Worm (Caenorhabditis elegans) whole organism, midembryonic: Measurements from ENCODE around the gene crld-1.

Source experiments
- T22C8.4 ChIP-seq: fragments of 200-800 bp; sonication (Bioruptor generic); IDR thresholded peaks from 2 replicates; pipeline ENCODE4 v1.3.6; 2022; ENCODE audit warnings: missing genetic modification characterization, missing compliant biosample characterization
- cog-1 ChIP-seq: sonication (generic microtip); optimal IDR thresholded peaks from 2 replicates; lab custom pipeline; 2016; ENCODE audit warnings: missing genetic modification characterization, missing compliant biosample characterization
- flt-1 ChIP-seq: fragments of 200-800 bp; sonication (Bioruptor generic); IDR thresholded peaks from 2 replicates; pipeline ENCODE4 v1.3.6; 2022; ENCODE audit warnings: missing genetic modification characterization, missing compliant biosample characterization
- klf-2 ChIP-seq: fragments of 200-800 bp; sonication (Bioruptor generic); conservative IDR thresholded peaks from 2 replicates; pipeline ENCODE4 v1.3.6; 2022; ENCODE audit warnings: missing genetic modification reagents, missing genetic modification characterization, missing compliant biosample characterization
- med-1 ChIP-seq: sonication (generic microtip); optimal IDR thresholded peaks from 2 replicates; lab custom pipeline; 2017; ENCODE audit warnings: missing genetic modification characterization, mild to moderate bottlenecking, missing compliant biosample characterization, antibody characterized with exemption, missing genetic modification reagents; ENCODE audit not compliant: insufficient read depth
- ref-1 ChIP-seq: fragments of 200-800 bp; sonication (Bioruptor generic); conservative IDR thresholded peaks from 2 replicates; pipeline ENCODE4 v1.3.6; 2022; ENCODE audit warnings: missing genetic modification reagents, missing genetic modification characterization, missing compliant biosample characterization
- tab-1 ChIP-seq: fragments of 200-800 bp; sonication (Bioruptor generic); IDR thresholded peaks from 2 replicates; pipeline ENCODE4 v1.3.6; 2022; ENCODE audit warnings: missing genetic modification characterization, missing compliant biosample characterization
- ztf-23 ChIP-seq: fragments of 200-800 bp; sonication (Bioruptor generic); IDR thresholded peaks from 2 replicates; pipeline ENCODE4 v1.3.6; 2022; ENCODE audit warnings: missing genetic modification reagents, missing genetic modification characterization, missing compliant biosample characterization
- ztf-29 ChIP-seq: fragments of 200-800 bp; sonication (Bioruptor generic); IDR thresholded peaks from 2 replicates; pipeline ENCODE4 v1.3.6; 2022; ENCODE audit warnings: missing genetic modification reagents, missing genetic modification characterization, missing compliant biosample characterization

Gene crld-1

DNA sequence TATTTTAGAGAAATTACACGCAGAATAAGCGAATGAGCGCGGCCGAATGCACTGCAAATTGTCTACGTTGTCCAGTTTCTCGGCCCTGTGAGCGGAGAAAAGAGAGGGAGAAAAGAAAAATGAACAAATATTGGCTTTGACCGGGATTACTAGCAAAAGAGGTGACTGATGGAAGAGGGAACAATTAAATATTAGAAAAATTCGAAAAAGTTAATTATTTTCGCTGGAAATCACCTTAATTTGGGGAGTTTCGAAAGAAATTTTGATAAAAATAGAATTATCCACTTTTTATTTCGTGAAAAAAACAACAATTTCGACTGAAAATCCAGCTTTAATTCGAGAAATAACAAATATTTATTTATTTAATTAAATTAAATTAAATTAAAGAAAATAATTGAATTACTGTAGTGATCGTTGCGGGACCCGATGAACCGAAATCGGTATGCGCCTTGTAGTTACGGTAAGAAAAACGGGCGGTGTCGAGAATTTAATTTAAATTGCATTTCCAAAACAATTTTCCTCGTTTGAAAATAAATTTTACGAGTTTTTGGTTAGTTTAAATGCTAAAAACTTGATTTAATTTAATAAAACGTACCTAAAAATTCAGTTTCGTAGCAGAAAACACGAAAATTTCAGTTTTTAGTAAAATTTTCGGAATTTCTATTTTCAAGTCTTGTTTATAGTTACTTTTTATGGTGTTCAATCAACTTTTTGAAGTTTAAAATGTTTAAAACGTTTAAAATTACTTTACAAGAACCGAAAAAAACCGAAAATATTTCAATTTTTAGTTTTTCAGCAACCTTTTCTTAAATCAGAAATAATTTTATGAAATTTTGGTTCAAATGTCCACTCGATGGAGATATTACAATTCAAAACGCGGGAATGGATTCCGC, at the start of gene crld-1, which contains the start of gene msh-5:
crld-1 (minus strand) TSS at position 51 of the 893 bp plus-strand sequence.
msh-5 (plus strand) TSS at position 843 of the 893 bp plus-strand sequence.
- TF ChIP-seq ref-1 (GFP tag; lab: Robert Waterston, UW), result no peak
- no peak for TF ChIP-seq T22C8.4 (GFP tag; lab: Robert Waterston, UW)
- TF ChIP-seq tab-1 (GFP tag; lab: Robert Waterston, UW), result no peak
- TF ChIP-seq ztf-29 (GFP tag; lab: Robert Waterston, UW), result no peak
- TF ChIP-seq cog-1 (tag; lab: Kevin White, UChicago), result no peak
- TF ChIP-seq ztf-23 (GFP tag; lab: Robert Waterston, UW), result no peak

DNA sequence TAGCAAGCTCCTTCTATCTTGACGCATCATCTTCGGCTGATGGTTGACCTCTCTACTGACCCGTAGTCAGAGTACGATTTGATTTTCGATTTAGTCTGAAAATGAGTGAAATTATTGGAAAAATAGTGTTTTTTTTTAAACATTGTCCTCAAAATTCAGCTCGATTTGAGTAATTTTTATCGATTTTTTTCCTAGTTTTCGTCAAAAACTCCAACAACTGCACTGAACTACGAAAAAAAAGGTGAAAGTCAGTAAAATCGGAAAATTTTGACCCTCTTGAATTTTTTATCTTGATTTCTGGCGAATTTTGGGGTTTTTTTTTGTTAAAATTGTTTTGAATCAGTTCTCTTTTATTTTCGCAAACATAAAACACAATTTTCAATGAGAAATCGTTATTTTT, 49.8 kb upstream of the crld-1 start, which contains the start of gene ced-3:
ced-3 (minus strand) TSS at position 101 of the 400 bp plus-strand sequence.
- TF ChIP-seq ztf-23 (GFP tag; lab: Robert Waterston, UW) (no peak), tab-1 (GFP tag; lab: Robert Waterston, UW) (no peak), flt-1 (GFP tag; lab: Robert Waterston, UW) (no peak), ref-1 (GFP tag; lab: Robert Waterston, UW) (no peak), med-1 (GFP tag; lab: Kevin White, UChicago) (no peak), ztf-29 (GFP tag; lab: Robert Waterston, UW) (no peak), klf-2 (GFP tag; lab: Robert Waterston, UW) (no peak), T22C8.4 (GFP tag; lab: Robert Waterston, UW) (no peak), cog-1 (tag; lab: Kevin White, UChicago) (no peak)

ce11 chrIV:13197282-13197681, 43.0 kb upstream of the crld-1 start, which contains the start of gene C48D1.1:
Gene C48D1.1 (minus strand): TSS chrIV:13197382.
- TF ChIP-seq ref-1 (GFP tag; lab: Robert Waterston, UW), result no peak
- no peak for TF ChIP-seq med-1 (GFP tag; lab: Kevin White, UChicago)
- TF ChIP-seq ztf-29 (GFP tag; lab: Robert Waterston, UW), result no peak
- no peak for TF ChIP-seq klf-2 (GFP tag; lab: Robert Waterston, UW)
- no peak for TF ChIP-seq cog-1 (tag; lab: Kevin White, UChicago)
- no peak for TF ChIP-seq ztf-23 (GFP tag; lab: Robert Waterston, UW)
- no peak for TF ChIP-seq tab-1 (GFP tag; lab: Robert Waterston, UW)
- no peak for TF ChIP-seq T22C8.4 (GFP tag; lab: Robert Waterston, UW)
- no peak for TF ChIP-seq flt-1 (GFP tag; lab: Robert Waterston, UW)

ce11 chrIV:13193239-13193638, 39.0 kb upstream of the crld-1 start, which contains the start of gene F58D2.5:
Gene F58D2.5 (minus strand): TSS chrIV:13193339.
- no peak for TF ChIP-seq cog-1 (tag; lab: Kevin White, UChicago)
- no peak for TF ChIP-seq flt-1 (GFP tag; lab: Robert Waterston, UW)
- no peak for TF ChIP-seq ztf-29 (GFP tag; lab: Robert Waterston, UW)
- no peak for TF ChIP-seq ref-1 (GFP tag; lab: Robert Waterston, UW)
- no peak for TF ChIP-seq klf-2 (GFP tag; lab: Robert Waterston, UW)
- TF ChIP-seq ztf-23 (GFP tag; lab: Robert Waterston, UW), result no peak
- no peak for TF ChIP-seq tab-1 (GFP tag; lab: Robert Waterston, UW)
- TF ChIP-seq med-1 (GFP tag; lab: Kevin White, UChicago), result no peak
- TF ChIP-seq T22C8.4 (GFP tag; lab: Robert Waterston, UW), result no peak

DNA sequence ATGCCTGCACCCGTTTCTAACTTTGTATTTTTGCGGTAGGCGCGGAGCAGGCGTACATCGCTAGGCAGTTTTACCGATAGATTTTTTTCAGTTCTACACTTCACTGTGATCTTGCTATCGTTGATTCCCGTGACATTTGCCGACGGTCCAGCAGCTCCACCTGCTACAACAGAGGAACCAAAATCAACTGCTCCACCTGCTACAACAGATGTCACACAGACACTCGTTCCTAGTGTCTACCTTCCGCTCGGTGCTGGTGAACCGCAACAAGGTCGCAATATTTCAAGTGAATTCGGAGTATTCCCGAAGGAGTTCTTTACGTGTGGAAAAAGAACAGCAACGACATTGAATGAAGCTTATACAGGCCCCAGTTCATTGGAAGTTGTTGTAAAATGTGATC, 35.8 kb upstream of the crld-1 start:
- TF ChIP-seq cog-1 (tag; lab: Kevin White, UChicago) (no peak), klf-2 (GFP tag; lab: Robert Waterston, UW) (no peak), tab-1 (GFP tag; lab: Robert Waterston, UW) (no peak), T22C8.4 (GFP tag; lab: Robert Waterston, UW) (no peak), ztf-29 (GFP tag; lab: Robert Waterston, UW) (no peak), med-1 (GFP tag; lab: Kevin White, UChicago) (no peak), ztf-23 (GFP tag; lab: Robert Waterston, UW) (no peak), ref-1 (GFP tag; lab: Robert Waterston, UW) (no peak), flt-1 (GFP tag; lab: Robert Waterston, UW) (no peak)

- TF ChIP-seq ref-1 (GFP tag; lab: Robert Waterston, UW) (no peak), med-1 (GFP tag; lab: Kevin White, UChicago) (no peak), ztf-23 (GFP tag; lab: Robert Waterston, UW) (no peak), ztf-29 (GFP tag; lab: Robert Waterston, UW) (no peak), tab-1 (GFP tag; lab: Robert Waterston, UW) (no peak), flt-1 (GFP tag; lab: Robert Waterston, UW) (no peak), klf-2 (GFP tag; lab: Robert Waterston, UW) (no peak), T22C8.4 (GFP tag; lab: Robert Waterston, UW) (no peak), cog-1 (tag; lab: Kevin White, UChicago) (no peak)
Observed at ce11 chrIV:13189467-13189866, 35.2 kb upstream of the crld-1 start, which contains the start of gene F58D2.2. Gene F58D2.2 (plus strand): TSS chrIV:13189767.

ce11 chrIV:13188959-13189358, 34.7 kb upstream of the crld-1 start, which contains the start of gene F58D2.4:
Gene F58D2.4 (minus strand): TSS chrIV:13189059.
- TF ChIP-seq flt-1 (GFP tag; lab: Robert Waterston, UW), result no peak
- no peak for TF ChIP-seq cog-1 (tag; lab: Kevin White, UChicago)

- no peak for TF ChIP-seq ztf-23 (GFP tag; lab: Robert Waterston, UW)
Observed at ce11 chrIV:13180723-13181122, 26.5 kb upstream of the crld-1 start, which contains the start of gene F58D2.3. Gene F58D2.3 (minus strand): TSS chrIV:13180823.

DNA sequence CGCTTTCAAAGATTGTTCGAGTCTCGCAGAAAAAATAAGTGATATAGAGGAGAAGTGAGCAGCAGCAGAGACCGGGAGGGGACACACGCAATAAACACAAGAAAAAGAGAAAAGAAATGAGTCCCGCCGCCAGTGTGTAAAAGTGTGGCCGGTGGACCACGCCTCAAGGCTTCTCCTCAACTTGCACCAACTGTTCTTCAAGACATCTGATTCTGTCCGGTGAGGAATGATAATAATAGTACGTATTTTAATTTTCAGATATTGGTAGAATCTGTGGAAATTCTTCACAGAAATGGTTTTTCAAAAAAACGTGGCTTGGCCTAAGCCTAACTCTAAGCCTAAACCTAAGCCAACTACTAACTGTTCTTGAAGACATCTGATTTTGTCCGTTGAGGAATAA, 25.1 kb upstream of the crld-1 start, which contains the start of gene lev-1:
lev-1 (minus strand) TSS at position 101 of the 400 bp plus-strand sequence.
- TF ChIP-seq ztf-23 (GFP tag; lab: Robert Waterston, UW), result no peak
- no peak for TF ChIP-seq flt-1 (GFP tag; lab: Robert Waterston, UW)
- TF ChIP-seq ref-1 (GFP tag; lab: Robert Waterston, UW), result no peak
- no peak for TF ChIP-seq med-1 (GFP tag; lab: Kevin White, UChicago)
- no peak for TF ChIP-seq klf-2 (GFP tag; lab: Robert Waterston, UW)
- no peak for TF ChIP-seq cog-1 (tag; lab: Kevin White, UChicago)
- no peak for TF ChIP-seq T22C8.4 (GFP tag; lab: Robert Waterston, UW)
- TF ChIP-seq ztf-29 (GFP tag; lab: Robert Waterston, UW), result no peak
- no peak for TF ChIP-seq tab-1 (GFP tag; lab: Robert Waterston, UW)
